Worm (Caenorhabditis elegans) whole organism, L1 larva: ENCODE results near the gene Y42H9AR.2.

ENCODE experiments used
- C04F5.9 ChIP-seq: sonication (generic microtip); optimal IDR thresholded peaks from 2 replicates; lab custom pipeline; 2016; ENCODE audit warnings: missing genetic modification characterization, missing compliant biosample characterization
- C16A3.4 ChIP-seq: fragments of 150-350 bp; optimal IDR thresholded peaks from 2 replicates; lab custom pipeline; 2014; ENCODE audit warnings: missing biosample characterization, missing genetic modification characterization
- F16B12.6 ChIP-seq: fragments of 150-350 bp; optimal IDR thresholded peaks from 2 replicates; lab custom pipeline; 2014; ENCODE audit warnings: missing biosample characterization, missing genetic modification characterization
- Y116A8C.19 ChIP-seq: sonication (generic microtip); optimal IDR thresholded peaks from 2 replicates; lab custom pipeline; 2016; ENCODE audit warnings: missing compliant biosample characterization, missing genetic modification characterization, borderline replicate concordance
- alr-1 ChIP-seq: fragments of 200-800 bp; sonication (Bioruptor generic); optimal IDR thresholded peaks from 2 replicates; lab custom pipeline; 2018; ENCODE audit warnings: borderline replicate concordance, mild to moderate bottlenecking, missing genetic modification characterization, missing compliant biosample characterization
- ama-1 ChIP-seq: fragments of 150-350 bp; optimal IDR thresholded peaks from 2 replicates; lab custom pipeline; 2014
- ceh-8 ChIP-seq: fragments of 200-800 bp; sonication (Bioruptor generic); optimal IDR thresholded peaks from 2 replicates; lab custom pipeline; 2018; ENCODE audit warnings: mild to moderate bottlenecking, missing genetic modification characterization, moderate library complexity, missing compliant biosample characterization
- ceh-82 ChIP-seq, 3 experiments: fragments of 150-350 bp in 1 of 3; sonication (generic microtip) in 2 of 3; optimal IDR thresholded peaks; 2 replicates each; lab custom pipeline; 2014 to 2017; ENCODE audit warnings: missing biosample characterization in 3 of 3, missing genetic modification characterization in 3 of 3
- ceh-88 ChIP-seq: fragments of 200-800 bp; sonication (Bioruptor generic); IDR thresholded peaks from 2 replicates; pipeline ENCODE4 v1.3.6; 2022; ENCODE audit warnings: missing genetic modification characterization, missing compliant biosample characterization
- ces-1 ChIP-seq: fragments of 150-350 bp; optimal IDR thresholded peaks from 2 replicates; lab custom pipeline; 2014; ENCODE audit warnings: missing biosample characterization, missing genetic modification reagents, missing genetic modification characterization
- dpl-1 ChIP-seq, 3 experiments: fragments of 150-350 bp in 2 of 3; sonication (generic microtip) in 1 of 3; optimal IDR thresholded peaks; 2 replicates each; lab custom pipeline; 2014 to 2017; ENCODE audit warnings: missing biosample characterization in 3 of 3, missing genetic modification characterization in 3 of 3, missing genetic modification reagents in 3 of 3
- efl-1 ChIP-seq, 4 experiments: fragments of 150-350 bp; optimal IDR thresholded peaks in 3 of 4; peaks in 1 of 4; 1 replicate in 1 of 4; 2 replicates in 3 of 4; lab custom pipeline; 2014; ENCODE audit warnings: missing biosample characterization in 2 of 4, missing genetic modification characterization in 2 of 4, missing genetic modification reagents in 2 of 4
- elt-2 ChIP-seq: sonication (generic microtip); optimal IDR thresholded peaks from 2 replicates; lab custom pipeline; 2016; ENCODE audit warnings: missing genetic modification characterization, mild to moderate bottlenecking, inconsistent platforms, missing compliant biosample characterization, missing genetic modification reagents
- elt-3 ChIP-seq, 6 experiments: fragments of 150-350 bp in 1 of 6; sonication (generic microtip); optimal IDR thresholded peaks; 2 replicates each; lab custom pipeline; 2017 to 2018; ENCODE audit warnings: missing biosample characterization in 6 of 6, missing genetic modification characterization in 6 of 6, inconsistent platforms in 1 of 6
- fkh-10 ChIP-seq: sonication (generic microtip); optimal IDR thresholded peaks from 2 replicates; lab custom pipeline; 2017; ENCODE audit warnings: missing biosample characterization, missing genetic modification reagents, missing genetic modification characterization
- fkh-4 ChIP-seq: sonication (generic microtip); optimal IDR thresholded peaks from 2 replicates; lab custom pipeline; 2016; ENCODE audit warnings: missing compliant biosample characterization, missing genetic modification characterization, borderline replicate concordance
- fkh-8 ChIP-seq: sonication (generic microtip); optimal IDR thresholded peaks from 2 replicates; lab custom pipeline; 2016; ENCODE audit warnings: mild to moderate bottlenecking, missing genetic modification characterization, missing compliant biosample characterization
- hlh-4 ChIP-seq: sonication (generic microtip); optimal IDR thresholded peaks from 2 replicates; lab custom pipeline; 2016; ENCODE audit warnings: mild to moderate bottlenecking, missing genetic modification characterization, missing compliant biosample characterization
- hpl-2 ChIP-seq: fragments of 150-350 bp; optimal IDR thresholded peaks from 2 replicates; lab custom pipeline; 2014; ENCODE audit warnings: missing biosample characterization, missing genetic modification reagents, missing genetic modification characterization
- isw-1 ChIP-seq: fragments of 200-800 bp; sonication (Bioruptor generic); IDR thresholded peaks from 2 replicates; pipeline ENCODE4 v1.3.6; 2022; ENCODE audit warnings: missing genetic modification characterization, missing compliant biosample characterization
- lin-14 ChIP-seq: fragments of 200-800 bp; sonication (Bioruptor generic); optimal IDR thresholded peaks from 2 replicates; lab custom pipeline; 2018; ENCODE audit warnings: mild to moderate bottlenecking, missing genetic modification characterization, moderate library complexity, missing compliant biosample characterization
- lin-15B ChIP-seq: fragments of 150-350 bp; sonication (generic microtip); optimal IDR thresholded peaks from 3 replicates; lab custom pipeline; 2014; ENCODE audit warnings: missing biosample characterization, missing genetic modification characterization
- lin-39 ChIP-seq: fragments of 150-350 bp; optimal IDR thresholded peaks from 2 replicates; lab custom pipeline; 2014; ENCODE audit warnings: missing biosample characterization, missing genetic modification reagents, missing genetic modification characterization
- mab-9 ChIP-seq: fragments of 200-800 bp; sonication (Bioruptor generic); IDR thresholded peaks from 2 replicates; pipeline ENCODE4 v1.3.6; 2022; ENCODE audit warnings: missing genetic modification reagents, missing genetic modification characterization, missing compliant biosample characterization
- mdl-1 ChIP-seq, 2 experiments: fragments of 150-350 bp; optimal IDR thresholded peaks; 2 replicates each; lab custom pipeline; 2014 to 2017; ENCODE audit warnings: missing biosample characterization in 2 of 2, missing genetic modification characterization in 2 of 2, inconsistent platforms in 1 of 2
- mep-1 ChIP-seq: fragments of 150-350 bp; optimal IDR thresholded peaks from 2 replicates; lab custom pipeline; 2014; ENCODE audit warnings: missing biosample characterization, missing genetic modification characterization
- nhr-11 ChIP-seq: fragments of 150-350 bp; optimal IDR thresholded peaks from 2 replicates; lab custom pipeline; 2014; ENCODE audit warnings: missing biosample characterization, missing genetic modification characterization
- nhr-20 ChIP-seq: sonication (generic microtip); optimal IDR thresholded peaks from 2 replicates; lab custom pipeline; 2016; ENCODE audit warnings: mild to moderate bottlenecking, missing genetic modification characterization, missing compliant biosample characterization
- nhr-28 ChIP-seq: fragments of 150-350 bp; optimal IDR thresholded peaks from 2 replicates; lab custom pipeline; 2014; ENCODE audit warnings: missing biosample characterization, missing genetic modification characterization
- nhr-76 ChIP-seq: sonication (generic microtip); optimal IDR thresholded peaks from 2 replicates; lab custom pipeline; 2017; ENCODE audit warnings: missing biosample characterization, missing genetic modification characterization
- nhr-77 ChIP-seq: fragments of 150-350 bp; optimal IDR thresholded peaks from 2 replicates; lab custom pipeline; 2014; ENCODE audit warnings: missing biosample characterization, missing genetic modification characterization
- nhr-84 ChIP-seq: sonication (generic microtip); optimal IDR thresholded peaks from 2 replicates; lab custom pipeline; 2017; ENCODE audit warnings: missing biosample characterization, missing genetic modification characterization
- pag-3 ChIP-seq: sonication (generic microtip); optimal IDR thresholded peaks from 2 replicates; lab custom pipeline; 2017; ENCODE audit warnings: missing genetic modification characterization, mild to moderate bottlenecking, missing compliant biosample characterization, antibody characterized with exemption, borderline replicate concordance; ENCODE audit not compliant: insufficient read depth
- pax-3 ChIP-seq: fragments of 200-800 bp; sonication (Bioruptor generic); optimal IDR thresholded peaks from 2 replicates; lab custom pipeline; 2018; ENCODE audit warnings: mild to moderate bottlenecking, missing genetic modification characterization, moderate library complexity, missing compliant biosample characterization
- rnt-1 ChIP-seq: sonication (generic microtip); optimal IDR thresholded peaks from 2 replicates; lab custom pipeline; 2016; ENCODE audit warnings: mild to moderate bottlenecking, missing genetic modification characterization, moderate library complexity, missing compliant biosample characterization
- snpc-4 ChIP-seq: fragments of 150-350 bp; optimal IDR thresholded peaks from 2 replicates; lab custom pipeline; 2014; ENCODE audit warnings: missing biosample characterization, missing genetic modification characterization
- snu-23 ChIP-seq: sonication (generic microtip); optimal IDR thresholded peaks from 2 replicates; lab custom pipeline; 2016; ENCODE audit warnings: missing genetic modification characterization, missing compliant biosample characterization
- swsn-7 ChIP-seq: sonication (generic microtip); optimal IDR thresholded peaks from 2 replicates; lab custom pipeline; 2016; ENCODE audit warnings: missing genetic modification characterization, missing compliant biosample characterization
- tbx-2 ChIP-seq: sonication (generic microtip); optimal IDR thresholded peaks from 2 replicates; lab custom pipeline; 2016; ENCODE audit warnings: missing genetic modification characterization, missing compliant biosample characterization
- unc-130 ChIP-seq: fragments of 150-350 bp; optimal IDR thresholded peaks from 2 replicates; lab custom pipeline; 2017; ENCODE audit warnings: missing biosample characterization, missing genetic modification characterization, inconsistent platforms
- unc-62 ChIP-seq: fragments of 150-350 bp; optimal IDR thresholded peaks from 2 replicates; lab custom pipeline; 2014; ENCODE audit warnings: missing biosample characterization, missing genetic modification reagents, missing genetic modification characterization
- unc-98 ChIP-seq: fragments of 200-800 bp; sonication (Bioruptor generic); IDR thresholded peaks from 2 replicates; pipeline ENCODE4 v1.3.6; 2022; ENCODE audit warnings: missing genetic modification characterization, missing compliant biosample characterization
- vab-15 ChIP-seq: sonication (generic microtip); optimal IDR thresholded peaks from 2 replicates; lab custom pipeline; 2017; ENCODE audit warnings: missing genotype, mild to moderate bottlenecking, missing genetic modification characterization, missing compliant biosample characterization
- xbp-1 ChIP-seq: sonication (generic microtip); optimal IDR thresholded peaks from 2 replicates; lab custom pipeline; 2016; ENCODE audit warnings: missing genetic modification characterization, missing compliant biosample characterization
- zag-1 ChIP-seq: fragments of 150-350 bp; optimal IDR thresholded peaks from 2 replicates; lab custom pipeline; 2014; ENCODE audit warnings: missing biosample characterization, missing genetic modification characterization
- zip-4 ChIP-seq: fragments of 200-800 bp; sonication (Bioruptor generic); optimal IDR thresholded peaks from 2 replicates; lab custom pipeline; 2018; ENCODE audit warnings: mild to moderate bottlenecking, missing genetic modification characterization, moderate library complexity, missing compliant biosample characterization
- ztf-4 ChIP-seq: fragments of 150-350 bp; optimal IDR thresholded peaks from 2 replicates; lab custom pipeline; 2014; ENCODE audit warnings: missing biosample characterization, missing genetic modification characterization

Gene Y42H9AR.2

ce11 chrIV:8103196-8103595, 3.5 kb downstream of the Y42H9AR.2 start (continued):
- TF ChIP-seq dpl-1 (GFP tag; optimal IDR thresholded peaks at IDR 0.05; lab: Kevin White, UChicago) (no peak), fkh-4 (no peak), elt-3 (tag; optimal IDR thresholded peaks at IDR 0.05; lab: Kevin White, UChicago) (peak in 5 of 6 experiments; percentile 16 to 83 (median 64)), nhr-77 (tag; lab: Kevin White, UChicago) (no peak), mab-9 (GFP tag; lab: Robert Waterston, UW) (no peak), unc-98 (no peak), C04F5.9 (no peak), vab-15 (tag; lab: Kevin White, UChicago) (no peak), xbp-1 (tag; lab: Kevin White, UChicago) (no peak), hpl-2 (no peak), isw-1 (GFP tag; lab: Robert Waterston, UW) (no peak), alr-1 (tag; lab: Kevin White, UChicago) (no peak), tbx-2 (tag; lab: Kevin White, UChicago) (peak; percentile 32), mdl-1 (tag; optimal IDR thresholded peaks at IDR 0.05; lab: Kevin White, UChicago) (no peak), elt-2 (no peak)

ce11 chrIV:8105083-8105482, 5.4 kb downstream of the Y42H9AR.2 start:
- TF ChIP-seq rnt-1 (tag; lab: Kevin White, UChicago): no peak
- TF ChIP-seq, all 84 proteins: peak for 0

ce11 chrIV:8107502-8107901, 7.8 kb downstream of the Y42H9AR.2 start, which contains the start of gene rabs-5:
Gene rabs-5, minus strand, starts transcription at chrIV:8107602.
- TF ChIP-seq xbp-1 (tag; lab: Kevin White, UChicago) (no peak), zip-4 (GFP tag; lab: Kevin White, UChicago) (no peak), nhr-11 (tag; lab: Kevin White, UChicago) (no peak), snu-23 (GFP tag; lab: Kevin White, UChicago) (no peak), C16A3.4 (no peak), lin-39 (tag; lab: Kevin White, UChicago) (no peak), C04F5.9 (no peak), F16B12.6 (tag; lab: Kevin White, UChicago) (no peak), ces-1 (GFP tag; lab: Kevin White, UChicago) (no peak), ceh-88 (GFP tag; lab: Robert Waterston, UW) (no peak), rnt-1 (tag; lab: Kevin White, UChicago) (no peak), pax-3 (no peak), swsn-7 (tag; lab: Kevin White, UChicago) (no peak), nhr-84 (no peak), ztf-4 (tag; lab: Kevin White, UChicago) (no peak), ceh-82 (tag; optimal IDR thresholded peaks at IDR 0.05; lab: Kevin White, UChicago) (no peak), snpc-4 (tag; lab: Kevin White, UChicago) (no peak)
- TF ChIP-seq, all 84 proteins: peak for 0

ce11 chrIV:8112187-8112586, 12.5 kb downstream of the Y42H9AR.2 start, which contains the start of gene Y42H9AR.4:
Gene Y42H9AR.4, minus strand, starts transcription at chrIV:8112218.
- TF ChIP-seq unc-130 (tag; lab: Kevin White, UChicago): no peak
- no peak for TF ChIP-seq ztf-4 (tag; lab: Kevin White, UChicago)
- TF ChIP-seq hlh-4: no peak
- TF ChIP-seq ceh-8 (GFP tag; lab: Kevin White, UChicago): no peak
- no peak for TF ChIP-seq nhr-28 (tag; lab: Kevin White, UChicago)
- TF ChIP-seq nhr-76 (tag; lab: Kevin White, UChicago): no peak
- peak; percentile 4 for TF ChIP-seq fkh-8 (tag; lab: Kevin White, UChicago)
- TF ChIP-seq F16B12.6 (tag; lab: Kevin White, UChicago): peak; percentile 36
- TF ChIP-seq mep-1 (tag; lab: Kevin White, UChicago): peak; percentile 35
- TF ChIP-seq pag-3: no peak
- TF ChIP-seq ama-1 (lab: Kevin White, UChicago): no peak
- TF ChIP-seq zag-1 (tag; lab: Kevin White, UChicago): no peak
- no peak for TF ChIP-seq hpl-2
- peak; percentile 38 for TF ChIP-seq nhr-20
- no peak for TF ChIP-seq fkh-10 (GFP tag; lab: Kevin White, UChicago)
- TF ChIP-seq Y116A8C.19 (tag; lab: Kevin White, UChicago): no peak
- TF ChIP-seq nhr-11 (tag; lab: Kevin White, UChicago): peak; percentile 16
- TF ChIP-seq snu-23 (GFP tag; lab: Kevin White, UChicago): peak; percentile 57
- TF ChIP-seq nhr-84: no peak
- peak; percentile 80 for TF ChIP-seq lin-14
- TF ChIP-seq lin-15B (tag; lab: Kevin White, UChicago): no peak
- no peak for TF ChIP-seq unc-62 (GFP tag; lab: Kevin White, UChicago)
- TF ChIP-seq C04F5.9: no peak
- peak in 1 of 2 experiments; percentile 16 for TF ChIP-seq efl-1 (optimal IDR thresholded peaks at IDR 0.05; lab: Kevin White, UChicago)
- peak in 1 of 2 experiments; percentile 73 for TF ChIP-seq efl-1 (GFP tag; optimal IDR thresholded peaks at IDR 0.05 in 1 of 2; lab: Kevin White, UChicago)
